Fruit fly (Drosophila melanogaster) whole organism, prepupa: ENCODE results near the gene Nrg.

ENCODE experiments used
- Blimp-1 ChIP-seq: fragments of 200-800 bp; sonication (Bioruptor generic); optimal IDR thresholded peaks from 3 replicates; lab custom pipeline; 2017; ENCODE audit warnings: missing biosample characterization, missing genetic modification characterization, mild to moderate bottlenecking, moderate library complexity, missing genetic modification reagents
- CG10669 ChIP-seq: fragments of 200-800 bp; sonication (Bioruptor generic); optimal IDR thresholded peaks from 3 replicates; lab custom pipeline; 2018; ENCODE audit warnings: missing biosample characterization, mild to moderate bottlenecking, missing genetic modification characterization, moderate library complexity
- CG11294 ChIP-seq: fragments of 200-800 bp; sonication (Bioruptor generic); IDR thresholded peaks from 2 replicates; pipeline ENCODE4 v1.3.6; 2022; ENCODE audit warnings: missing biosample characterization, missing genetic modification characterization
- CG11762 ChIP-seq: fragments of 200-800 bp; sonication (Bioruptor generic); optimal IDR thresholded peaks from 3 replicates; lab custom pipeline; 2016; ENCODE audit warnings: missing biosample characterization, missing genetic modification characterization; ENCODE audit not compliant: insufficient read depth
- CG11902 ChIP-seq: fragments of 200-800 bp; sonication (Bioruptor generic); optimal IDR thresholded peaks from 3 replicates; lab custom pipeline; 2016; ENCODE audit warnings: missing biosample characterization, missing genetic modification characterization
- CG15336 ChIP-seq: fragments of 200-800 bp; sonication (Bioruptor generic); IDR thresholded peaks from 2 replicates; pipeline ENCODE4 v1.3.6; 2022; ENCODE audit warnings: missing biosample characterization, missing genetic modification characterization
- CG1621 ChIP-seq: fragments of 200-800 bp; sonication (Bioruptor generic); optimal IDR thresholded peaks from 3 replicates; lab custom pipeline; 2018; ENCODE audit warnings: missing biosample characterization, mild to moderate bottlenecking, missing genetic modification characterization
- CG3032 ChIP-seq: fragments of 200-800 bp; optimal IDR thresholded peaks from 2 replicates; lab custom pipeline; 2019; ENCODE audit warnings: missing biosample characterization, mild to moderate bottlenecking, missing genetic modification characterization, moderate library complexity
- CG32006 ChIP-seq: fragments of 200-800 bp; sonication (Bioruptor generic); optimal IDR thresholded peaks from 3 replicates; lab custom pipeline; 2017; ENCODE audit warnings: missing biosample characterization, mild to moderate bottlenecking, missing genetic modification characterization
- CG34406 ChIP-seq: fragments of 200-800 bp; sonication (Bioruptor generic); optimal IDR thresholded peaks from 3 replicates; lab custom pipeline; 2016; ENCODE audit warnings: missing biosample characterization, missing genetic modification characterization
- CG3919 ChIP-seq: fragments of 200-800 bp; sonication (Bioruptor generic); optimal IDR thresholded peaks from 3 replicates; lab custom pipeline; 2016; ENCODE audit warnings: missing biosample characterization, missing genetic modification characterization
- CG6792 ChIP-seq: fragments of 200-800 bp; sonication (Bioruptor generic); optimal IDR thresholded peaks from 3 replicates; lab custom pipeline; 2016; ENCODE audit warnings: missing biosample characterization, missing genetic modification characterization
- CG6808 ChIP-seq: fragments of 200-800 bp; sonication (Bioruptor generic); optimal IDR thresholded peaks from 3 replicates; lab custom pipeline; 2017; ENCODE audit warnings: missing biosample characterization, missing genetic modification characterization, mild to moderate bottlenecking, moderate library complexity, missing genetic modification reagents
- CG7368 ChIP-seq: fragments of 200-800 bp; sonication (Bioruptor generic); optimal IDR thresholded peaks from 3 replicates; lab custom pipeline; 2016; ENCODE audit warnings: missing biosample characterization, missing genetic modification characterization
- CG8119 ChIP-seq: fragments of 200-800 bp; sonication (Bioruptor generic); IDR thresholded peaks from 3 replicates; pipeline ENCODE4 v1.3.6; 2022; ENCODE audit warnings: missing biosample characterization, missing genetic modification characterization
- CG8319 ChIP-seq: fragments of 200-800 bp; sonication (Bioruptor generic); optimal IDR thresholded peaks from 3 replicates; lab custom pipeline; 2016; ENCODE audit warnings: missing biosample characterization, missing genetic modification characterization
- CG8632 ChIP-seq: fragments of 200-800 bp; sonication (Bioruptor generic); optimal IDR thresholded peaks from 3 replicates; lab custom pipeline; 2016; ENCODE audit warnings: missing biosample characterization, missing genetic modification characterization
- CG9139 ChIP-seq: fragments of 200-800 bp; sonication (Bioruptor generic); optimal IDR thresholded peaks from 3 replicates; lab custom pipeline; 2017; ENCODE audit warnings: missing biosample characterization, mild to moderate bottlenecking, missing genetic modification characterization
- Eip75B ChIP-seq: fragments of 200-800 bp; sonication (Bioruptor generic); optimal IDR thresholded peaks from 3 replicates; lab custom pipeline; 2016; ENCODE audit warnings: missing biosample characterization, missing genetic modification characterization
- Eip78C ChIP-seq: fragments of 200-800 bp; sonication (Bioruptor generic); peaks from one replicate; lab custom pipeline; 2016; ENCODE audit warnings: missing biosample characterization, missing genetic modification characterization
- Ets21C ChIP-seq: fragments of 200-800 bp; sonication (Bioruptor generic); optimal IDR thresholded peaks from 3 replicates; lab custom pipeline; 2016; ENCODE audit warnings: missing biosample characterization, missing genetic modification characterization
- Ets96B ChIP-seq: fragments of 200-800 bp; optimal IDR thresholded peaks from 2 replicates; lab custom pipeline; 2019; ENCODE audit warnings: missing biosample characterization, mild to moderate bottlenecking, missing genetic modification characterization, moderate library complexity
- Gug ChIP-seq: fragments of 200-800 bp; sonication (Bioruptor generic); IDR thresholded peaks from 2 replicates; pipeline ENCODE4 v1.3.6; 2022; ENCODE audit warnings: missing biosample characterization, missing genetic modification characterization
- Hr38 ChIP-seq: sonication (Bioruptor generic); optimal IDR thresholded peaks from 2 replicates; lab custom pipeline; 2016; ENCODE audit warnings: missing biosample characterization, missing genetic modification characterization
- Hr4 ChIP-seq: fragments of 200-800 bp; sonication (Bioruptor generic); optimal IDR thresholded peaks from 3 replicates; lab custom pipeline; 2016; ENCODE audit warnings: missing biosample characterization, missing genetic modification characterization
- Met ChIP-seq: fragments of 200-800 bp; sonication (Bioruptor generic); optimal IDR thresholded peaks from 3 replicates; lab custom pipeline; 2016; ENCODE audit warnings: missing biosample characterization, missing genetic modification characterization
- Smox ChIP-seq: fragments of 200-800 bp; sonication (Bioruptor generic); optimal IDR thresholded peaks from 3 replicates; lab custom pipeline; 2016; ENCODE audit warnings: missing biosample characterization, missing genetic modification characterization
- Sox102F ChIP-seq: fragments of 200-800 bp; sonication (Bioruptor generic); optimal IDR thresholded peaks from 2 replicates; lab custom pipeline; 2016; ENCODE audit warnings: missing biosample characterization, mild to moderate bottlenecking, missing genetic modification characterization
- Sox14 ChIP-seq: fragments of 200-800 bp; sonication (Bioruptor generic); optimal IDR thresholded peaks from 3 replicates; lab custom pipeline; 2016; ENCODE audit warnings: missing biosample characterization, missing genetic modification characterization
- Sox15 ChIP-seq: fragments of 200-800 bp; sonication (Bioruptor generic); optimal IDR thresholded peaks from 3 replicates; lab custom pipeline; 2016; ENCODE audit warnings: missing biosample characterization, missing genetic modification characterization
- achi ChIP-seq: fragments of 200-800 bp; sonication (Bioruptor generic); optimal IDR thresholded peaks from 3 replicates; lab custom pipeline; 2016; ENCODE audit warnings: missing biosample characterization, missing genetic modification characterization
- acj6 ChIP-seq: fragments of 200-800 bp; sonication (Bioruptor generic); optimal IDR thresholded peaks from 3 replicates; lab custom pipeline; 2016; ENCODE audit warnings: missing biosample characterization, missing genetic modification characterization
- cyc ChIP-seq: fragments of 200-800 bp; sonication (Bioruptor generic); optimal IDR thresholded peaks from 3 replicates; lab custom pipeline; 2016; ENCODE audit warnings: missing biosample characterization, missing genetic modification characterization
- dac ChIP-seq: fragments of 200-800 bp; sonication (Bioruptor generic); optimal IDR thresholded peaks from 2 replicates; lab custom pipeline; 2017; ENCODE audit warnings: missing biosample characterization, mild to moderate bottlenecking, missing genetic modification characterization
- dsx ChIP-seq: fragments of 200-800 bp; optimal IDR thresholded peaks from 3 replicates; lab custom pipeline; 2019; ENCODE audit warnings: missing biosample characterization, mild to moderate bottlenecking, missing genetic modification characterization, moderate library complexity; ENCODE audit not compliant: poor library complexity, severe bottlenecking
- eg ChIP-seq: fragments of 200-800 bp; sonication (Bioruptor generic); IDR thresholded peaks from 3 replicates; pipeline ENCODE4 v1.3.6; 2022; ENCODE audit warnings: missing biosample characterization, missing genetic modification characterization
- esn ChIP-seq: fragments of 200-800 bp; sonication (Bioruptor generic); optimal IDR thresholded peaks from 2 replicates; lab custom pipeline; 2016; ENCODE audit warnings: missing biosample characterization, mild to moderate bottlenecking, missing genetic modification characterization, moderate library complexity
- fd59A ChIP-seq: fragments of 200-800 bp; sonication (Bioruptor generic); optimal IDR thresholded peaks from 2 replicates; lab custom pipeline; 2017; ENCODE audit warnings: missing biosample characterization, mild to moderate bottlenecking, missing genetic modification characterization, missing genetic modification reagents
- fd85E ChIP-seq: fragments of 200-800 bp; sonication (Bioruptor generic); optimal IDR thresholded peaks from 3 replicates; lab custom pipeline; 2016; ENCODE audit warnings: missing biosample characterization, missing genetic modification characterization
- fkh ChIP-seq: fragments of 200-800 bp; sonication (Bioruptor generic); optimal IDR thresholded peaks from 3 replicates; lab custom pipeline; 2017; ENCODE audit warnings: missing biosample characterization, mild to moderate bottlenecking, missing genetic modification characterization, moderate library complexity
- lz ChIP-seq: fragments of 200-800 bp; sonication (Bioruptor generic); optimal IDR thresholded peaks from 3 replicates; lab custom pipeline; 2016; ENCODE audit warnings: missing biosample characterization, missing genetic modification characterization
- net ChIP-seq: fragments of 200-800 bp; sonication (Bioruptor generic); optimal IDR thresholded peaks from 3 replicates; lab custom pipeline; 2016; ENCODE audit warnings: missing biosample characterization, missing genetic modification characterization
- pdm3 ChIP-seq: fragments of 200-800 bp; sonication (Bioruptor generic); optimal IDR thresholded peaks from 3 replicates; lab custom pipeline; 2016; ENCODE audit warnings: missing biosample characterization, missing genetic modification characterization
- salr ChIP-seq, 2 experiments: fragments of 200-800 bp; sonication (Bioruptor generic); optimal IDR thresholded peaks; 3 replicates each; lab custom pipeline; 2016 to 2018; ENCODE audit warnings: missing biosample characterization in 2 of 2, missing genetic modification characterization in 2 of 2, mild to moderate bottlenecking in 1 of 2
- spab ChIP-seq: fragments of 200-800 bp; sonication (Bioruptor generic); optimal IDR thresholded peaks from 2 replicates; lab custom pipeline; 2017; ENCODE audit warnings: missing biosample characterization, mild to moderate bottlenecking, missing genetic modification characterization, missing genetic modification reagents
- ss ChIP-seq, 2 experiments: fragments of 200-800 bp; sonication (Bioruptor generic); optimal IDR thresholded peaks; 2 replicates in 1 of 2; 3 replicates in 1 of 2; lab custom pipeline; 2017 to 2018; ENCODE audit warnings: mild to moderate bottlenecking in 2 of 2, missing biosample characterization in 2 of 2, missing genetic modification characterization in 2 of 2, moderate library complexity in 1 of 2
- topi ChIP-seq: fragments of 200-800 bp; sonication (Bioruptor generic); optimal IDR thresholded peaks from 3 replicates; lab custom pipeline; 2016; ENCODE audit warnings: missing biosample characterization, missing genetic modification characterization
- vri ChIP-seq: fragments of 200-800 bp; sonication (Bioruptor generic); optimal IDR thresholded peaks from 3 replicates; lab custom pipeline; 2016; ENCODE audit warnings: missing biosample characterization, mild to moderate bottlenecking, missing genetic modification characterization

Gene Nrg

dm6 chrX:8491452-8492046 is 25.6 kb upstream of the Nrg start (continued):
- TF ChIP-seq CG7368 (GFP tag; lab: Kevin White, UChicago) (peak; percentile 25), fd85E (GFP tag; lab: Kevin White, UChicago) (no peak), Ets96B (tag; lab: Kevin White, UChicago) (peak; percentile 47), CG6792 (GFP tag; lab: Kevin White, UChicago) (peak; percentile 50), acj6 (peak; percentile 25), Sox14 (GFP tag; lab: Kevin White, UChicago) (peak; percentile 51), ss (GFP tag; optimal IDR thresholded peaks at IDR 0.05; lab: Kevin White, UChicago) (peak; percentile 61 to 68), cyc (GFP tag; lab: Kevin White, UChicago) (peak; percentile 36), CG8119 (peak; percentile 48; the same call in 1 of the 3 replicates), topi (peak; percentile 41), CG34406 (GFP tag; lab: Kevin White, UChicago) (peak; percentile 35), lz (GFP tag; lab: Kevin White, UChicago) (peak; percentile 62), salr (GFP tag; optimal IDR thresholded peaks at IDR 0.05; lab: Kevin White, UChicago) (peak in 1 of 2 experiments; percentile 59), Gug (GFP tag; lab: Robert Waterston, UW) (peak; percentile 29; the same call in 1 of the 2 replicates)

dm6 chrX:8492849-8493248 is 24.3 kb upstream of the Nrg start:
- TF ChIP-seq Ets96B (tag; lab: Kevin White, UChicago) (peak; percentile 73), spab (GFP tag; lab: Kevin White, UChicago) (peak; percentile 66), CG6808 (GFP tag; lab: Kevin White, UChicago) (peak; percentile 68), salr (GFP tag; optimal IDR thresholded peaks at IDR 0.05; lab: Kevin White, UChicago) (peak; percentile 24 to 54), acj6 (peak; percentile 85), Blimp-1 (GFP tag; lab: Kevin White, UChicago) (peak; percentile 46), Ets21C (peak; percentile 28), esn (GFP tag; lab: Kevin White, UChicago) (peak; percentile 72), CG32006 (GFP tag; lab: Kevin White, UChicago) (peak; percentile 86), dsx (peak; percentile 62), eg (GFP tag; lab: Robert Waterston, UW) (peak; percentile 93), CG1621 (tag; lab: Kevin White, UChicago) (peak; percentile 68), Met (GFP tag; lab: Kevin White, UChicago) (peak; percentile 77), Sox15 (GFP tag; lab: Kevin White, UChicago) (peak; percentile 72), vri (GFP tag; lab: Kevin White, UChicago) (peak; percentile 21), topi (peak; percentile 70), CG11902 (GFP tag; lab: Kevin White, UChicago) (peak; percentile 68), CG8319 (GFP tag; lab: Kevin White, UChicago) (peak; percentile 74), Hr38 (GFP tag; lab: Kevin White, UChicago) (no peak), CG6792 (GFP tag; lab: Kevin White, UChicago) (peak; percentile 73), CG3919 (peak; percentile 84), CG11762 (GFP tag; lab: Kevin White, UChicago) (peak; percentile 66), net (GFP tag; lab: Kevin White, UChicago) (peak; percentile 76), CG11294 (GFP tag; lab: Robert Waterston, UW) (peak; percentile 84), achi (GFP tag; lab: Kevin White, UChicago) (peak; percentile 75), pdm3 (GFP tag; lab: Kevin White, UChicago) (peak; percentile 81), dac (peak; percentile 68), CG8632 (GFP tag; lab: Kevin White, UChicago) (peak; percentile 78), CG9139 (GFP tag; lab: Kevin White, UChicago) (peak; percentile 57), Eip75B (peak; percentile 54), Sox102F (GFP tag; lab: Kevin White, UChicago) (peak; percentile 65), Smox (GFP tag; lab: Kevin White, UChicago) (peak; percentile 64), CG10669 (GFP tag; lab: Kevin White, UChicago) (peak; percentile 78), Hr4 (GFP tag; lab: Kevin White, UChicago) (peak; percentile 76), fkh (GFP tag; lab: Kevin White, UChicago) (no peak), Eip78C (GFP tag; lab: Kevin White, UChicago) (peak; percentile 86), fd59A (GFP tag; lab: Kevin White, UChicago) (peak; percentile 62), CG15336 (peak; percentile 87), CG3032 (tag; lab: Kevin White, UChicago) (peak; percentile 71)
